Worm (Caenorhabditis elegans): ENCODE data around the gene nlp-7.

The nlp-7 gene

ce11 chrX:8625090-8625489 is 32.1 kb downstream of the nlp-7 start, which contains the start of gene K01A12.3:
Gene K01A12.3, minus strand, starts transcription at chrX:8625190.
- TF ChIP-seq mdl-1 (tag; optimal IDR thresholded peaks at IDR 0.05) (no peak), snpc-4 (tag; optimal IDR thresholded peaks at IDR 0.05) (no peak), nhr-23 (tag; optimal IDR thresholded peaks at IDR 0.05) (no peak), lsy-12 (tag; optimal IDR thresholded peaks at IDR 0.05) (no peak), unc-39 (tag; optimal IDR thresholded peaks at IDR 0.05) (no peak), eor-1 (tag; optimal IDR thresholded peaks at IDR 0.05) (no peak), pha-4 (tag; optimal IDR thresholded peaks at IDR 0.05) (no peak), tbx-2 (tag; optimal IDR thresholded peaks at IDR 0.05) (no peak), fos-1 (tag; optimal IDR thresholded peaks at IDR 0.05) (no peak), nhr-77 (tag; optimal IDR thresholded peaks at IDR 0.05) (no peak), R02D3.7 (tag; optimal IDR thresholded peaks at IDR 0.05) (no peak), fkh-2 (tag; optimal IDR thresholded peaks at IDR 0.05) (no peak), hmg-11 (tag; optimal IDR thresholded peaks at IDR 0.05) (no peak), nfya-1 (tag; optimal IDR thresholded peaks at IDR 0.05; ENCODE audit: insufficient read depth) (no peak), ztf-4 (tag; optimal IDR thresholded peaks at IDR 0.05) (no peak)

DNA sequence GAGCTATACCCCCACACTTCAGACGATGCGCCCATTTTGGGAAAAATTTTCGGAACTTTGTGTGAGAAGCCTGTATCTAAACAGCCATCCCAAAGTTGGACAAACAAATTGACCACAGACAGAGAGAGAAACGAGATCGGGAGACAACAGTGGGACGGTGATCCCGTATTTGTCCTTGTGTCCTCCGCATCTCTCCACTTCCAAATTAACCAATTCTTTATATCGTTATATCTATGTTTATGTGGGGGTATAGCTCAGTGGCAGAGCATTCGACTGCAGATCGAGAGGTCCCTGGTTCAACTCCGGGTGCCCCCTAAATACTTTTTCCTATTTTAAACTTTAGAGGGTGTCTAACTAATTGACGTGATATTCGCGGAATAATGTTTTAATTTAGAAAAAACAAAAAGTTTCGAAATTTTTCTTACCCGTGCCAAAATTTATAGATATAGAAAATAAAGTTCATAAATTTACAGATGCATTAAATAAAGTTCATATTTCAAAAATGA is 45.8 kb downstream of the nlp-7 start:
- TF ChIP-seq eor-1 (tag; optimal IDR thresholded peaks at IDR 0.05) (no peak), lsy-12 (tag; optimal IDR thresholded peaks at IDR 0.05) (peak; percentile 10), fos-1 (tag; optimal IDR thresholded peaks at IDR 0.05) (no peak), nhr-11 (tag; optimal IDR thresholded peaks at IDR 0.05) (no peak), pha-4 (tag; optimal IDR thresholded peaks at IDR 0.05) (no peak), nhr-25 (tag; optimal IDR thresholded peaks at IDR 0.05) (peak; percentile 12), elt-1 (tag; optimal IDR thresholded peaks at IDR 0.05) (no peak), nhr-23 (tag; optimal IDR thresholded peaks at IDR 0.05) (no peak), nhr-237 (tag; optimal IDR thresholded peaks at IDR 0.05) (no peak), nhr-77 (tag; optimal IDR thresholded peaks at IDR 0.05) (no peak), aly-2 (tag; optimal IDR thresholded peaks at IDR 0.05) (no peak), nhr-43 (tag; optimal IDR thresholded peaks at IDR 0.05; ENCODE audit: poor library complexity, severe bottlenecking) (peak; percentile 45), lin-15B (tag; optimal IDR thresholded peaks at IDR 0.05) (no peak), mml-1 (tag; optimal IDR thresholded peaks at IDR 0.05) (no peak), fkh-2 (tag; optimal IDR thresholded peaks at IDR 0.05) (no peak)

DNA sequence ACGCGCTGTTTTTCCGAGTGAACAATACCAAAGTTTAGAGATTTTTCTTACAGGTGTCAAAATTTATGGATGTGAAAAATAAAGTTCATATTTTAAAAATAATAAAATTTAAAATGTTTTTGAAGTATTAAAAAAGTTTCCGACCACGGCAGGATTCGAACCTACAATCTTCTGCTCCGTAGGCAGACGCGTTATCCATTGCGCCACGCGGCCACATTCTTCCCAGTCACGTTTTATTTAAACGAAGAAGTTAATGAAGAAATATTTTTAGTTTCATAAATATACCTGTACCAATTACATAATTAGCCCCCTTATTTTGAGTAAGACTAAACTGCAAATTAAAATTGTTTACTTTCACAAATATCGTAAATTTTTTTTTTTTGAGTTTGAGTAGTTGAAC is 47.7 kb downstream of the nlp-7 start:
- no peak for TF ChIP-seq pqm-1 (tag; optimal IDR thresholded peaks at IDR 0.05)
- peak; percentile 16 for TF ChIP-seq elt-2 (tag; optimal IDR thresholded peaks at IDR 0.05)
- TF ChIP-seq fos-1 (tag; optimal IDR thresholded peaks at IDR 0.05) = no peak
- TF ChIP-seq nhr-43 (tag; optimal IDR thresholded peaks at IDR 0.05; ENCODE audit: poor library complexity, severe bottlenecking) = peak; percentile 49
- no peak for TF ChIP-seq tbx-2 (tag; optimal IDR thresholded peaks at IDR 0.05)
- no peak for TF ChIP-seq snpc-4 (tag; optimal IDR thresholded peaks at IDR 0.05)
- TF ChIP-seq nhr-67 (tag; optimal IDR thresholded peaks at IDR 0.05) = no peak
- no peak for TF ChIP-seq nhr-28 (tag; optimal IDR thresholded peaks at IDR 0.05)
